Fruit fly (Drosophila melanogaster) whole organism, embryonic: Measurements from ENCODE around the gene CG31174.

ENCODE experiments used
- ATbp ChIP-seq: fragments of 200-800 bp; sonication (Bioruptor generic); optimal IDR thresholded peaks from 2 replicates; lab custom pipeline; 2017; ENCODE audit warnings: missing biosample characterization, mild to moderate bottlenecking, missing genetic modification characterization, missing genetic modification reagents
- Aef1 ChIP-seq: fragments of 200-800 bp; sonication (Bioruptor generic); IDR thresholded peaks from 3 replicates; pipeline ENCODE4 v1.3.6; 2022; ENCODE audit warnings: missing biosample characterization, missing genetic modification characterization
- CG1024 ChIP-seq: fragments of 200-800 bp; sonication (Bioruptor generic); IDR thresholded peaks from 2 replicates; pipeline ENCODE4 v1.3.6; 2022; ENCODE audit warnings: missing biosample characterization, missing genetic modification characterization
- CG10274 ChIP-seq: fragments of 200-800 bp; sonication (Bioruptor generic); optimal IDR thresholded peaks from 3 replicates; lab custom pipeline; 2017; ENCODE audit warnings: missing biosample characterization, mild to moderate bottlenecking, missing genetic modification characterization
- CG10543 ChIP-seq: fragments of 200-800 bp; sonication (Bioruptor generic); optimal IDR thresholded peaks from 3 replicates; lab custom pipeline; 2017; ENCODE audit warnings: missing biosample characterization, mild to moderate bottlenecking, missing genetic modification characterization, moderate library complexity
- CG10959 ChIP-seq: fragments of 200-800 bp; sonication (Bioruptor generic); IDR thresholded peaks from 2 replicates; pipeline ENCODE4 v1.3.6; 2022; ENCODE audit warnings: missing biosample characterization, missing genetic modification characterization
- CG13424 ChIP-seq: fragments of 200-800 bp; sonication (Bioruptor generic); optimal IDR thresholded peaks from 2 replicates; lab custom pipeline; 2019; ENCODE audit warnings: missing biosample characterization, mild to moderate bottlenecking, missing genetic modification characterization, moderate library complexity
- CG14014 ChIP-seq: fragments of 200-800 bp; sonication (Bioruptor generic); IDR thresholded peaks from 2 replicates; pipeline ENCODE4 v1.3.6; 2022; ENCODE audit warnings: missing biosample characterization, missing genetic modification characterization
- CG14710 ChIP-seq: fragments of 200-800 bp; sonication (Bioruptor generic); optimal IDR thresholded peaks from 3 replicates; lab custom pipeline; 2019; ENCODE audit warnings: missing biosample characterization, mild to moderate bottlenecking, missing genetic modification characterization, moderate library complexity
- CG1603 ChIP-seq: fragments of 200-800 bp; sonication (Bioruptor generic); optimal IDR thresholded peaks from 2 replicates; lab custom pipeline; 2019; ENCODE audit warnings: missing biosample characterization, mild to moderate bottlenecking, missing genetic modification characterization, moderate library complexity
- CG18599 ChIP-seq: fragments of 200-800 bp; sonication (Bioruptor generic); optimal IDR thresholded peaks from 3 replicates; lab custom pipeline; 2017; ENCODE audit warnings: missing biosample characterization, missing genetic modification characterization, mild to moderate bottlenecking, moderate library complexity, missing genetic modification reagents
- CG3065 ChIP-seq: fragments of 200-800 bp; sonication (Bioruptor generic); optimal IDR thresholded peaks from 2 replicates; lab custom pipeline; 2016; ENCODE audit warnings: missing biosample characterization, missing genetic modification characterization
- CG3407 ChIP-seq: fragments of 200-800 bp; sonication (Bioruptor generic); optimal IDR thresholded peaks from 2 replicates; lab custom pipeline; 2018; ENCODE audit warnings: missing biosample characterization, mild to moderate bottlenecking, missing genetic modification characterization
- CG3838 ChIP-seq: fragments of 200-800 bp; sonication (Bioruptor generic); optimal IDR thresholded peaks from 3 replicates; lab custom pipeline; 2016; ENCODE audit warnings: missing biosample characterization, missing genetic modification characterization
- CG4360 ChIP-seq: fragments of 200-800 bp; sonication (Bioruptor generic); IDR thresholded peaks from 2 replicates; pipeline ENCODE4 v1.3.6; 2022; ENCODE audit warnings: missing biosample characterization, missing genetic modification characterization
- CG6791 ChIP-seq: fragments of 200-800 bp; sonication (Bioruptor generic); IDR thresholded peaks from 3 replicates; pipeline ENCODE4 v1.3.6; 2022; ENCODE audit warnings: missing biosample characterization, missing genetic modification characterization; ENCODE audit not compliant: partially characterized antibody
- CG8089 ChIP-seq: fragments of 200-800 bp; sonication (Bioruptor generic); optimal IDR thresholded peaks from 3 replicates; lab custom pipeline; 2016; ENCODE audit warnings: missing biosample characterization, missing genetic modification characterization
- CG8944 ChIP-seq: fragments of 200-800 bp; sonication (Bioruptor generic); optimal IDR thresholded peaks from 3 replicates; lab custom pipeline; 2016; ENCODE audit warnings: missing biosample characterization, missing genetic modification characterization
- Dip2 ChIP-seq: fragments of 200-800 bp; sonication (Bioruptor generic); IDR thresholded peaks from 2 replicates; pipeline ENCODE4 v1.3.6; 2022; ENCODE audit warnings: missing biosample characterization, missing genetic modification characterization
- Dll ChIP-seq: fragments of 200-800 bp; sonication (Bioruptor generic); IDR thresholded peaks from 4 replicates; pipeline ENCODE4 v1.3.6; 2022; ENCODE audit warnings: missing biosample characterization, missing genetic modification characterization; ENCODE audit not compliant: partially characterized antibody
- Ets97D ChIP-seq: fragments of 200-800 bp; sonication (Bioruptor generic); optimal IDR thresholded peaks from 3 replicates; lab custom pipeline; 2016; ENCODE audit warnings: missing biosample characterization, missing genetic modification characterization
- Gug ChIP-seq: fragments of 200-800 bp; sonication (Bioruptor generic); IDR thresholded peaks from 4 replicates; pipeline ENCODE4 v1.3.6; 2022; ENCODE audit warnings: missing biosample characterization, missing genetic modification characterization
- H15 ChIP-seq: fragments of 200-800 bp; sonication (Bioruptor generic); IDR thresholded peaks from 3 replicates; pipeline ENCODE4 v1.3.6; 2022; ENCODE audit warnings: missing biosample characterization, missing genetic modification characterization
- HLHmδ ChIP-seq: fragments of 200-800 bp; sonication (Bioruptor generic); optimal IDR thresholded peaks from 2 replicates; lab custom pipeline; 2018; ENCODE audit warnings: missing biosample characterization, mild to moderate bottlenecking, missing genetic modification characterization, moderate library complexity
- Mad ChIP-seq: fragments of 200-800 bp; sonication (Bioruptor generic); optimal IDR thresholded peaks from 2 replicates; lab custom pipeline; 2016; ENCODE audit warnings: missing biosample characterization, missing genetic modification characterization
- Mrtf ChIP-seq: fragments of 200-800 bp; sonication (Bioruptor generic); IDR thresholded peaks from 3 replicates; pipeline ENCODE4 v1.3.6; 2022; ENCODE audit warnings: missing biosample characterization, missing genetic modification characterization
- Myb ChIP-seq: fragments of 200-800 bp; sonication (Bioruptor generic); optimal IDR thresholded peaks from 2 replicates; lab custom pipeline; 2016; ENCODE audit warnings: missing biosample characterization, missing genetic modification characterization
- NC2β ChIP-seq: fragments of 200-800 bp; sonication (Bioruptor generic); optimal IDR thresholded peaks from 2 replicates; lab custom pipeline; 2016; ENCODE audit warnings: missing biosample characterization, missing genetic modification characterization
- Opbp ChIP-seq: fragments of 200-800 bp; sonication (Bioruptor generic); IDR thresholded peaks from 3 replicates; pipeline ENCODE4 v1.3.6; 2022; ENCODE audit warnings: missing biosample characterization, missing genetic modification characterization; ENCODE audit not compliant: partially characterized antibody
- Pdp1 ChIP-seq, 2 experiments: fragments of 200-800 bp; sonication (Bioruptor generic); optimal IDR thresholded peaks; 3 replicates each; lab custom pipeline; 2016; ENCODE audit warnings: missing biosample characterization in 2 of 2, missing genetic modification characterization in 2 of 2, mild to moderate bottlenecking in 1 of 2, moderate library complexity in 1 of 2
- Sry-δ ChIP-seq: fragments of 200-800 bp; sonication (Bioruptor generic); optimal IDR thresholded peaks from 2 replicates; lab custom pipeline; 2016; ENCODE audit warnings: missing biosample characterization, missing genetic modification characterization
- Ssrp ChIP-seq: fragments of 200-800 bp; sonication (Bioruptor generic); optimal IDR thresholded peaks from 2 replicates; lab custom pipeline; 2018; ENCODE audit warnings: missing biosample characterization, mild to moderate bottlenecking, missing genetic modification characterization, moderate library complexity
- Xbp1 ChIP-seq: fragments of 200-800 bp; sonication (Bioruptor generic); optimal IDR thresholded peaks from 3 replicates; lab custom pipeline; 2016; ENCODE audit warnings: missing biosample characterization, mild to moderate bottlenecking, missing genetic modification characterization
- bab2 ChIP-seq: fragments of 200-800 bp; sonication (Bioruptor generic); optimal IDR thresholded peaks from 2 replicates; lab custom pipeline; 2016; ENCODE audit warnings: missing biosample characterization, missing genetic modification characterization
- ci ChIP-seq: fragments of 200-800 bp; sonication (Bioruptor generic); IDR thresholded peaks from 3 replicates; pipeline ENCODE4 v1.3.6; 2022; ENCODE audit warnings: missing biosample characterization, missing genetic modification characterization
- ftz-f1 ChIP-seq: fragments of 200-800 bp; sonication (Bioruptor generic); optimal IDR thresholded peaks from 2 replicates; lab custom pipeline; 2016; ENCODE audit warnings: missing biosample characterization, missing genetic modification characterization
- gfzf ChIP-seq: fragments of 200-800 bp; sonication (Bioruptor generic); optimal IDR thresholded peaks from 2 replicates; lab custom pipeline; 2016; ENCODE audit warnings: missing biosample characterization, mild to moderate bottlenecking, missing genetic modification characterization, moderate library complexity
- gro ChIP-seq: fragments of 200-800 bp; sonication (Bioruptor generic); optimal IDR thresholded peaks from 2 replicates; lab custom pipeline; 2016; ENCODE audit warnings: missing biosample characterization, missing genetic modification characterization
- gsb-n ChIP-seq: fragments of 200-800 bp; sonication (Bioruptor generic); optimal IDR thresholded peaks from 3 replicates; lab custom pipeline; 2018; ENCODE audit warnings: missing biosample characterization, mild to moderate bottlenecking, missing genetic modification characterization
- hkb ChIP-seq, 2 experiments: fragments of 200-800 bp in 1 of 2; fragments of >200 bp in 1 of 2; sonication (Bioruptor generic) in 1 of 2; IDR thresholded peaks in 1 of 2; optimal IDR thresholded peaks in 1 of 2; 2 replicates each; pipeline versions ENCODE4 v1.3.6 to Lab custom; 2017 to 2022; ENCODE audit warnings: missing biosample characterization in 1 of 2, missing genetic modification characterization in 1 of 2
- kah ChIP-seq: fragments of 200-800 bp; sonication (Bioruptor generic); optimal IDR thresholded peaks from 2 replicates; lab custom pipeline; 2018; ENCODE audit warnings: missing biosample characterization, mild to moderate bottlenecking, missing genetic modification characterization
- nom ChIP-seq: fragments of 200-800 bp; sonication (Bioruptor generic); optimal IDR thresholded peaks from 2 replicates; lab custom pipeline; 2017; ENCODE audit warnings: missing biosample characterization, missing genetic modification characterization, mild to moderate bottlenecking, moderate library complexity, missing genetic modification reagents
- odd ChIP-seq: fragments of 200-800 bp; sonication (Bioruptor generic); optimal IDR thresholded peaks from 2 replicates; lab custom pipeline; 2017; ENCODE audit warnings: missing biosample characterization, mild to moderate bottlenecking, missing genetic modification characterization
- peb ChIP-seq: fragments of 200-800 bp; sonication (Bioruptor generic); IDR thresholded peaks from 2 replicates; pipeline ENCODE4 v1.3.6; 2022; ENCODE audit warnings: missing biosample characterization, missing genetic modification characterization
- row ChIP-seq: fragments of 200-800 bp; sonication (Bioruptor generic); IDR thresholded peaks from 3 replicates; pipeline ENCODE4 v1.3.6; 2022; ENCODE audit warnings: missing biosample characterization, missing genetic modification characterization
- sd ChIP-seq: fragments of 200-800 bp; sonication (Bioruptor generic); optimal IDR thresholded peaks from 3 replicates; lab custom pipeline; 2018; ENCODE audit warnings: missing biosample characterization, mild to moderate bottlenecking, missing genetic modification characterization, moderate library complexity
- tap ChIP-seq: fragments of 200-800 bp; optimal IDR thresholded peaks from 3 replicates; lab custom pipeline; 2019; ENCODE audit warnings: missing biosample characterization, mild to moderate bottlenecking, missing genetic modification characterization, moderate library complexity
- tio ChIP-seq: fragments of 200-800 bp; sonication (Bioruptor generic); optimal IDR thresholded peaks from 2 replicates; lab custom pipeline; 2017; ENCODE audit warnings: missing biosample characterization, missing genetic modification characterization, inconsistent platforms
- unpg ChIP-seq: fragments of 200-800 bp; sonication (Bioruptor generic); optimal IDR thresholded peaks from 3 replicates; lab custom pipeline; 2018; ENCODE audit warnings: missing biosample characterization, mild to moderate bottlenecking, missing genetic modification characterization, moderate library complexity
- vvl ChIP-seq: fragments of 200-800 bp; sonication (Bioruptor generic); IDR thresholded peaks from 2 replicates; pipeline ENCODE4 v1.3.6; 2022; ENCODE audit warnings: missing biosample characterization, missing genetic modification characterization
- zf30C ChIP-seq: fragments of 200-800 bp; sonication (Bioruptor generic); optimal IDR thresholded peaks from 3 replicates; lab custom pipeline; 2018; ENCODE audit warnings: missing biosample characterization, mild to moderate bottlenecking, missing genetic modification characterization

CG31174 gene

dm6 chr3R:21822562-21822933 is 46.8 kb downstream of the CG31174 start, which contains the start of gene CASK (continued):
- TF ChIP-seq gfzf (GFP tag; lab: Kevin White, UChicago), result peak; percentile 86
- TF ChIP-seq gsb-n (tag; lab: Kevin White, UChicago), result peak; percentile 22
- no peak for TF ChIP-seq tio
- TF ChIP-seq Ets97D (GFP tag; lab: Kevin White, UChicago), result peak; percentile 57
- no peak; the same call in 3 of the 4 replicates for TF ChIP-seq Gug (GFP tag; lab: Robert Waterston, UW)
- no peak for TF ChIP-seq ftz-f1 (GFP tag; lab: Kevin White, UChicago)
- no peak for TF ChIP-seq CG10274 (GFP tag; lab: Kevin White, UChicago)
- no peak for TF ChIP-seq Mad
- no peak for TF ChIP-seq CG10959
- no peak for TF ChIP-seq gro (GFP tag; lab: Kevin White, UChicago)
- TF ChIP-seq bab2 (GFP tag; lab: Kevin White, UChicago), result no peak
- TF ChIP-seq CG10543 (GFP tag; lab: Kevin White, UChicago), result no peak
- TF ChIP-seq Pdp1 (GFP tag; optimal IDR thresholded peaks at IDR 0.05; lab: Kevin White, UChicago), result peak in 1 of 2 experiments; percentile 25
- no peak for TF ChIP-seq CG8089 (GFP tag; lab: Kevin White, UChicago)
- no peak for TF ChIP-seq ATbp
- TF ChIP-seq Opbp (GFP tag; lab: Robert Waterston, UW), result no peak
- TF ChIP-seq NC2β (GFP tag; lab: Kevin White, UChicago), result peak; percentile 37
- TF ChIP-seq CG3407, result no peak
- TF ChIP-seq Xbp1, result peak; percentile 30
- TF ChIP-seq Mrtf, result no peak
- no peak for TF ChIP-seq CG3838 (GFP tag; lab: Kevin White, UChicago)
- peak; percentile 17 for TF ChIP-seq Sry-δ (GFP tag; lab: Kevin White, UChicago)
- no peak for TF ChIP-seq CG14014 (GFP tag; lab: Robert Waterston, UW)
- TF ChIP-seq odd, result no peak
- TF ChIP-seq CG3065, result no peak
- TF ChIP-seq zf30C (GFP tag; lab: Kevin White, UChicago), result no peak
- TF ChIP-seq Myb (GFP tag; lab: Kevin White, UChicago), result no peak
- no peak for TF ChIP-seq Dll (GFP tag; lab: Robert Waterston, UW)
- peak; percentile 63 for TF ChIP-seq sd
- TF ChIP-seq CG13424, result peak; percentile 15
- TF ChIP-seq peb, result no peak
- peak; percentile 73 for TF ChIP-seq row (GFP tag; lab: Robert Waterston, UW)
- no peak for TF ChIP-seq CG6791
- TF ChIP-seq unpg, result no peak
- TF ChIP-seq CG14710 (tag; lab: Kevin White, UChicago), result peak; percentile 40
- TF ChIP-seq HLHmδ (GFP tag; lab: Kevin White, UChicago), result no peak
- no peak for TF ChIP-seq CG1024 (GFP tag; lab: Robert Waterston, UW)
- TF ChIP-seq tap (tag; lab: Kevin White, UChicago), result no peak
- TF ChIP-seq ci, result no peak
- TF ChIP-seq CG4360, result no peak
- TF ChIP-seq Dip2 (GFP tag; lab: Robert Waterston, UW), result no peak
- TF ChIP-seq CG18599 (GFP tag; lab: Kevin White, UChicago), result no peak
- peak; percentile 38 for TF ChIP-seq CG1603
- TF ChIP-seq Aef1 (GFP tag; lab: Robert Waterston, UW), result no peak
- TF ChIP-seq H15 (GFP tag; lab: Robert Waterston, UW), result no peak
- peak; percentile 57 for TF ChIP-seq hkb (optimal IDR thresholded peaks at IDR 0.05; lab: Kevin White, UChicago)
- no peak for TF ChIP-seq hkb (GFP tag; IDR thresholded peaks at IDR 0.05; lab: Robert Waterston, UW)
- TF ChIP-seq CG8944 (GFP tag; lab: Kevin White, UChicago), result no peak
- 0 out of 2 replicates have a peak, but pooled peaks have one; percentile 16 for TF ChIP-seq vvl (GFP tag; lab: Robert Waterston, UW)
- no peak for TF ChIP-seq kah
- no peak for TF ChIP-seq nom
- no peak for TF ChIP-seq Ssrp (tag; lab: Kevin White, UChicago)
